Worm (Caenorhabditis elegans) whole organism, mixed stage, embryonic: ENCODE data around the gene csp-1.
A peak's percentile ranks its signal among the peaks of the same experiment; 100 is the strongest.

Source experiments
- M03D4.4 ChIP-seq: sonication (generic microtip); optimal IDR thresholded peaks from 2 replicates; lab custom pipeline; 2017; ENCODE audit warnings: mild to moderate bottlenecking, missing genetic modification characterization, missing compliant biosample characterization
- bed-3 ChIP-seq: fragments of 200-800 bp; sonication (Bioruptor generic); optimal IDR thresholded peaks from 3 replicates; lab custom pipeline; 2018; ENCODE audit warnings: mild to moderate bottlenecking, missing genetic modification characterization, moderate library complexity, missing compliant biosample characterization
- ceh-39 ChIP-seq: fragments of 150-350 bp; optimal IDR thresholded peaks from 2 replicates; lab custom pipeline; 2014; ENCODE audit warnings: missing biosample characterization, missing genetic modification characterization
- ceh-43 ChIP-seq: fragments of 200-800 bp; sonication (Bioruptor generic); optimal IDR thresholded peaks from 2 replicates; lab custom pipeline; 2018; ENCODE audit warnings: mild to moderate bottlenecking, missing genetic modification characterization, moderate library complexity, missing compliant biosample characterization
- ceh-83 ChIP-seq: fragments of 200-800 bp; sonication (Bioruptor generic); optimal IDR thresholded peaks from 2 replicates; lab custom pipeline; 2018; ENCODE audit warnings: mild to moderate bottlenecking, missing genetic modification characterization, missing compliant biosample characterization
- ces-1 ChIP-seq: fragments of 150-350 bp; optimal IDR thresholded peaks from 2 replicates; lab custom pipeline; 2014; ENCODE audit warnings: missing biosample characterization, missing genetic modification reagents, missing genetic modification characterization
- cnd-1 ChIP-seq: fragments of 200-800 bp; sonication (Bioruptor generic); optimal IDR thresholded peaks from 2 replicates; lab custom pipeline; 2018; ENCODE audit warnings: mild to moderate bottlenecking, missing genetic modification characterization, missing compliant biosample characterization
- elt-1 ChIP-seq: sonication (generic microtip); optimal IDR thresholded peaks from 2 replicates; lab custom pipeline; 2017; ENCODE audit warnings: missing genetic modification characterization, mild to moderate bottlenecking, missing compliant biosample characterization, antibody characterized with exemption, moderate library complexity, borderline replicate concordance; ENCODE audit not compliant: insufficient read depth
- flh-1 ChIP-seq: fragments of 200-800 bp; sonication (Bioruptor generic); optimal IDR thresholded peaks from 2 replicates; lab custom pipeline; 2018; ENCODE audit warnings: mild to moderate bottlenecking, missing genetic modification characterization, moderate library complexity, missing compliant biosample characterization
- hlh-1 ChIP-seq: fragments of 150-350 bp; optimal IDR thresholded peaks from 2 replicates; lab custom pipeline; 2014; ENCODE audit warnings: missing biosample characterization, missing genetic modification reagents, missing genetic modification characterization
- lin-13 ChIP-seq: fragments of 150-350 bp; optimal IDR thresholded peaks from 2 replicates; lab custom pipeline; 2014; ENCODE audit warnings: missing biosample characterization, missing genetic modification characterization
- lin-32 ChIP-seq: fragments of 200-800 bp; sonication (Bioruptor generic); optimal IDR thresholded peaks from 2 replicates; lab custom pipeline; 2018; ENCODE audit warnings: mild to moderate bottlenecking, missing genetic modification characterization, missing compliant biosample characterization
- lsy-2 ChIP-seq: fragments of 150-350 bp; optimal IDR thresholded peaks from 2 replicates; lab custom pipeline; 2014; ENCODE audit warnings: missing biosample characterization, missing genetic modification characterization
- mab-5 ChIP-seq: fragments of 150-350 bp; optimal IDR thresholded peaks from 2 replicates; lab custom pipeline; 2014; ENCODE audit warnings: missing biosample characterization, missing genetic modification characterization
- mep-1 ChIP-seq: fragments of 150-350 bp; optimal IDR thresholded peaks from 2 replicates; lab custom pipeline; 2017; ENCODE audit warnings: missing biosample characterization, missing genetic modification reagents, missing genetic modification characterization, inconsistent platforms
- mls-2 ChIP-seq: sonication (generic microtip); optimal IDR thresholded peaks from 2 replicates; lab custom pipeline; 2016; ENCODE audit warnings: mild to moderate bottlenecking, missing genetic modification characterization, moderate library complexity, missing compliant biosample characterization
- nhr-2 ChIP-seq: fragments of 150-350 bp; optimal IDR thresholded peaks from 2 replicates; lab custom pipeline; 2014; ENCODE audit warnings: missing biosample characterization, missing genetic modification characterization
- nhr-237 ChIP-seq: fragments of 150-350 bp; optimal IDR thresholded peaks from 2 replicates; lab custom pipeline; 2014; ENCODE audit warnings: missing biosample characterization, missing genetic modification characterization
- nhr-76 ChIP-seq: sonication (generic microtip); optimal IDR thresholded peaks from 2 replicates; lab custom pipeline; 2017; ENCODE audit warnings: missing biosample characterization, missing genetic modification characterization
- sem-2 ChIP-seq: fragments of 200-800 bp; sonication (Bioruptor generic); optimal IDR thresholded peaks from 2 replicates; lab custom pipeline; 2018; ENCODE audit warnings: mild to moderate bottlenecking, missing genetic modification characterization, missing compliant biosample characterization
- sptf-1 ChIP-seq: sonication (generic microtip); optimal IDR thresholded peaks from 2 replicates; lab custom pipeline; 2017; ENCODE audit warnings: mild to moderate bottlenecking, missing genetic modification characterization, moderate library complexity, missing compliant biosample characterization
- unc-62 ChIP-seq: fragments of 150-350 bp; optimal IDR thresholded peaks from 2 replicates; lab custom pipeline; 2014; ENCODE audit warnings: missing biosample characterization, missing genetic modification reagents, missing genetic modification characterization

The csp-1 gene

ce11 chrII:13585655-13586170 is 15.3 kb upstream of the csp-1 start, which contains the start of gene Y48E1B.8:
TSS of gene Y48E1B.8 (plus strand) at chrII:13585705.
- TF ChIP-seq nhr-237 (tag; lab: Kevin White, UChicago) (no peak), M03D4.4 (tag; lab: Kevin White, UChicago) (no peak), mls-2 (tag; lab: Kevin White, UChicago) (no peak), mep-1 (tag; lab: Kevin White, UChicago) (no peak), mab-5 (no peak), unc-62 (GFP tag; lab: Kevin White, UChicago) (no peak), elt-1 (tag; lab: Kevin White, UChicago) (no peak), ceh-83 (GFP tag; lab: Kevin White, UChicago) (no peak), nhr-2 (no peak), nhr-76 (tag; lab: Kevin White, UChicago) (no peak)

ce11 chrII:13590461-13590860 is 10.5 kb upstream of the csp-1 start, which contains the start of gene clec-145:
TSS of gene clec-145 (minus strand) at chrII:13590561.
- TF ChIP-seq flh-1 (GFP tag; lab: Kevin White, UChicago) (no peak), ceh-39 (tag; lab: Kevin White, UChicago) (no peak), elt-1 (tag; lab: Kevin White, UChicago) (no peak), lin-13 (no peak)

ce11 chrII:13593659-13594221 is 7.3 kb upstream of the csp-1 start, which contains the start of gene clec-146:
TSS of gene clec-146 (minus strand) at chrII:13593774.
- no peak for TF ChIP-seq M03D4.4 (tag; lab: Kevin White, UChicago)
- TF ChIP-seq lin-32 = no peak
- TF ChIP-seq flh-1 (GFP tag; lab: Kevin White, UChicago) = no peak

- TF ChIP-seq ceh-39 (tag; lab: Kevin White, UChicago) (no peak), ceh-43 (no peak), sptf-1 (tag; lab: Kevin White, UChicago) (no peak), ces-1 (GFP tag; lab: Kevin White, UChicago) (no peak), mls-2 (tag; lab: Kevin White, UChicago) (no peak), cnd-1 (tag; lab: Kevin White, UChicago) (no peak)
Measured at ce11 chrII:13595279-13595678, 5.7 kb upstream of the csp-1 start.

- TF ChIP-seq nhr-2 = no peak
- no peak for TF ChIP-seq elt-1 (tag; lab: Kevin White, UChicago)
- no peak for TF ChIP-seq ceh-43
- peak; percentile 11 for TF ChIP-seq nhr-237 (tag; lab: Kevin White, UChicago)
- peak; percentile 96 for TF ChIP-seq lsy-2
- TF ChIP-seq mep-1 (tag; lab: Kevin White, UChicago) = peak; percentile 40
- peak; percentile 71 for TF ChIP-seq ces-1 (GFP tag; lab: Kevin White, UChicago)
- TF ChIP-seq lin-13 = peak; percentile 25
Measured at ce11 chrII:13596505-13596977, 4.5 kb upstream of the csp-1 start, which contains the start of the genes fbxc-23 and csc-1. TSS of gene fbxc-23 (minus strand) at chrII:13596555. TSS of gene csc-1 (plus strand) at chrII:13596955.

- TF ChIP-seq lin-32 (no peak), sem-2 (GFP tag; lab: Kevin White, UChicago) (no peak), hlh-1 (tag; lab: Kevin White, UChicago) (no peak), nhr-237 (tag; lab: Kevin White, UChicago) (no peak), elt-1 (tag; lab: Kevin White, UChicago) (peak; percentile 82)
Measured at ce11 chrII:13609655-13610054, 8.7 kb downstream of the csp-1 start, which contains the start of gene gst-20. TSS of gene gst-20 (minus strand) at chrII:13609824.

ce11 chrII:13611186-13611585 is 10.2 kb downstream of the csp-1 start, which contains the start of gene gst-24:
TSS of gene gst-24 (minus strand) at chrII:13611366.
- TF ChIP-seq bed-3 (GFP tag; lab: Kevin White, UChicago) (no peak), elt-1 (tag; lab: Kevin White, UChicago) (no peak)
